Worm (Caenorhabditis elegans) whole organism, mixed stage, embryonic: Measurements from ENCODE around the gene hpo-8.

Source experiments
- M03D4.4 ChIP-seq: sonication (generic microtip); optimal IDR thresholded peaks from 2 replicates; lab custom pipeline; 2017; ENCODE audit warnings: mild to moderate bottlenecking, missing genetic modification characterization, missing compliant biosample characterization
- bed-3 ChIP-seq: fragments of 200-800 bp; sonication (Bioruptor generic); optimal IDR thresholded peaks from 3 replicates; lab custom pipeline; 2018; ENCODE audit warnings: mild to moderate bottlenecking, missing genetic modification characterization, moderate library complexity, missing compliant biosample characterization
- blmp-1 ChIP-seq: fragments of 150-350 bp; optimal IDR thresholded peaks from 2 replicates; lab custom pipeline; 2014; ENCODE audit warnings: missing biosample characterization, missing genetic modification characterization
- ceh-39 ChIP-seq: fragments of 150-350 bp; optimal IDR thresholded peaks from 2 replicates; lab custom pipeline; 2014; ENCODE audit warnings: missing biosample characterization, missing genetic modification characterization
- ceh-43 ChIP-seq: fragments of 200-800 bp; sonication (Bioruptor generic); optimal IDR thresholded peaks from 2 replicates; lab custom pipeline; 2018; ENCODE audit warnings: mild to moderate bottlenecking, missing genetic modification characterization, moderate library complexity, missing compliant biosample characterization
- ceh-83 ChIP-seq: fragments of 200-800 bp; sonication (Bioruptor generic); optimal IDR thresholded peaks from 2 replicates; lab custom pipeline; 2018; ENCODE audit warnings: mild to moderate bottlenecking, missing genetic modification characterization, missing compliant biosample characterization
- ces-1 ChIP-seq: fragments of 150-350 bp; optimal IDR thresholded peaks from 2 replicates; lab custom pipeline; 2014; ENCODE audit warnings: missing biosample characterization, missing genetic modification reagents, missing genetic modification characterization
- cnd-1 ChIP-seq: fragments of 200-800 bp; sonication (Bioruptor generic); optimal IDR thresholded peaks from 2 replicates; lab custom pipeline; 2018; ENCODE audit warnings: mild to moderate bottlenecking, missing genetic modification characterization, missing compliant biosample characterization
- drap-1 ChIP-seq: fragments of 200-800 bp; sonication (Bioruptor generic); optimal IDR thresholded peaks from 3 replicates; lab custom pipeline; 2018; ENCODE audit warnings: mild to moderate bottlenecking, missing genetic modification characterization, missing compliant biosample characterization
- elt-1 ChIP-seq: sonication (generic microtip); optimal IDR thresholded peaks from 2 replicates; lab custom pipeline; 2017; ENCODE audit warnings: missing genetic modification characterization, mild to moderate bottlenecking, missing compliant biosample characterization, antibody characterized with exemption, moderate library complexity, borderline replicate concordance; ENCODE audit not compliant: insufficient read depth
- elt-3 ChIP-seq: fragments of 150-350 bp; optimal IDR thresholded peaks from 2 replicates; lab custom pipeline; 2014; ENCODE audit warnings: missing biosample characterization, missing genetic modification characterization
- flh-1 ChIP-seq: fragments of 200-800 bp; sonication (Bioruptor generic); optimal IDR thresholded peaks from 2 replicates; lab custom pipeline; 2018; ENCODE audit warnings: mild to moderate bottlenecking, missing genetic modification characterization, moderate library complexity, missing compliant biosample characterization
- ham-2 ChIP-seq: fragments of 200-800 bp; sonication (Bioruptor generic); optimal IDR thresholded peaks from 2 replicates; lab custom pipeline; 2018; ENCODE audit warnings: mild to moderate bottlenecking, missing genetic modification characterization, missing compliant biosample characterization
- hlh-1 ChIP-seq: fragments of 150-350 bp; optimal IDR thresholded peaks from 2 replicates; lab custom pipeline; 2014; ENCODE audit warnings: missing biosample characterization, missing genetic modification reagents, missing genetic modification characterization
- lin-13 ChIP-seq: fragments of 150-350 bp; optimal IDR thresholded peaks from 2 replicates; lab custom pipeline; 2014; ENCODE audit warnings: missing biosample characterization, missing genetic modification characterization
- lin-32 ChIP-seq: fragments of 200-800 bp; sonication (Bioruptor generic); optimal IDR thresholded peaks from 2 replicates; lab custom pipeline; 2018; ENCODE audit warnings: mild to moderate bottlenecking, missing genetic modification characterization, missing compliant biosample characterization
- lsy-2 ChIP-seq: fragments of 150-350 bp; optimal IDR thresholded peaks from 2 replicates; lab custom pipeline; 2014; ENCODE audit warnings: missing biosample characterization, missing genetic modification characterization
- mab-5 ChIP-seq: fragments of 150-350 bp; optimal IDR thresholded peaks from 2 replicates; lab custom pipeline; 2014; ENCODE audit warnings: missing biosample characterization, missing genetic modification characterization
- mep-1 ChIP-seq: fragments of 150-350 bp; optimal IDR thresholded peaks from 2 replicates; lab custom pipeline; 2017; ENCODE audit warnings: missing biosample characterization, missing genetic modification reagents, missing genetic modification characterization, inconsistent platforms
- mls-2 ChIP-seq: sonication (generic microtip); optimal IDR thresholded peaks from 2 replicates; lab custom pipeline; 2016; ENCODE audit warnings: mild to moderate bottlenecking, missing genetic modification characterization, moderate library complexity, missing compliant biosample characterization
- nhr-12 ChIP-seq: fragments of 150-350 bp; optimal IDR thresholded peaks from 2 replicates; lab custom pipeline; 2014; ENCODE audit warnings: missing biosample characterization, missing genetic modification characterization
- nhr-2 ChIP-seq: fragments of 150-350 bp; optimal IDR thresholded peaks from 2 replicates; lab custom pipeline; 2014; ENCODE audit warnings: missing biosample characterization, missing genetic modification characterization
- nhr-237 ChIP-seq: fragments of 150-350 bp; optimal IDR thresholded peaks from 2 replicates; lab custom pipeline; 2014; ENCODE audit warnings: missing biosample characterization, missing genetic modification characterization
- nhr-28 ChIP-seq: fragments of 150-350 bp; optimal IDR thresholded peaks from 2 replicates; lab custom pipeline; 2014; ENCODE audit warnings: missing biosample characterization, missing genetic modification characterization
- nhr-76 ChIP-seq: sonication (generic microtip); optimal IDR thresholded peaks from 2 replicates; lab custom pipeline; 2017; ENCODE audit warnings: missing biosample characterization, missing genetic modification characterization
- pha-4 ChIP-seq: fragments of 150-350 bp; optimal IDR thresholded peaks from 2 replicates; lab custom pipeline; 2018; ENCODE audit warnings: missing biosample characterization, missing genetic modification reagents, missing genetic modification characterization
- sem-2 ChIP-seq: fragments of 200-800 bp; sonication (Bioruptor generic); optimal IDR thresholded peaks from 2 replicates; lab custom pipeline; 2018; ENCODE audit warnings: mild to moderate bottlenecking, missing genetic modification characterization, missing compliant biosample characterization
- snpc-4 ChIP-seq: fragments of 150-350 bp; optimal IDR thresholded peaks from 2 replicates; lab custom pipeline; 2014; ENCODE audit warnings: missing biosample characterization, missing genetic modification characterization
- sptf-1 ChIP-seq: sonication (generic microtip); optimal IDR thresholded peaks from 2 replicates; lab custom pipeline; 2017; ENCODE audit warnings: mild to moderate bottlenecking, missing genetic modification characterization, moderate library complexity, missing compliant biosample characterization
- tbx-8 ChIP-seq: fragments of 200-800 bp; sonication (Bioruptor generic); optimal IDR thresholded peaks from 2 replicates; lab custom pipeline; 2018; ENCODE audit warnings: mild to moderate bottlenecking, missing genetic modification characterization, moderate library complexity, missing compliant biosample characterization
- unc-120 ChIP-seq: sonication (generic microtip); optimal IDR thresholded peaks from 2 replicates; lab custom pipeline; 2017; ENCODE audit warnings: missing genetic modification characterization, missing compliant biosample characterization; ENCODE audit not compliant: poor library complexity, severe bottlenecking
- unc-39 ChIP-seq: fragments of 150-350 bp; optimal IDR thresholded peaks from 2 replicates; lab custom pipeline; 2014; ENCODE audit warnings: missing biosample characterization, missing genetic modification characterization
- unc-62 ChIP-seq: fragments of 150-350 bp; optimal IDR thresholded peaks from 2 replicates; lab custom pipeline; 2014; ENCODE audit warnings: missing biosample characterization, missing genetic modification reagents, missing genetic modification characterization
- zip-8 ChIP-seq: fragments of 150-350 bp; optimal IDR thresholded peaks from 2 replicates; lab custom pipeline; 2014; ENCODE audit warnings: missing biosample characterization, missing genetic modification characterization
- ztf-11 ChIP-seq: fragments of 150-350 bp; optimal IDR thresholded peaks from 2 replicates; lab custom pipeline; 2014; ENCODE audit warnings: missing biosample characterization, missing genetic modification characterization

The hpo-8 gene

ce11 chrV:6879490-6879889 is 40.4 kb downstream of the hpo-8 start:
- TF ChIP-seq mls-2 (tag; lab: Kevin White, UChicago) (peak; percentile 86), bed-3 (no peak), sem-2 (GFP tag; lab: Kevin White, UChicago) (no peak), unc-120 (tag; lab: Kevin White, UChicago) (peak; percentile 90), nhr-12 (tag; lab: Kevin White, UChicago) (no peak), nhr-28 (tag; lab: Kevin White, UChicago) (no peak), ztf-11 (tag; lab: Kevin White, UChicago) (peak; percentile 15), tbx-8 (GFP tag; lab: Kevin White, UChicago) (no peak), pha-4 (tag; lab: Kevin White, UChicago) (peak; percentile 69), mep-1 (peak; percentile 62), snpc-4 (no peak), lin-32 (peak; percentile 22), ces-1 (GFP tag; lab: Kevin White, UChicago) (peak; percentile 52), nhr-237 (peak; percentile 43), mab-5 (tag; lab: Kevin White, UChicago) (no peak), elt-3 (tag; lab: Kevin White, UChicago) (no peak), unc-39 (tag; lab: Kevin White, UChicago) (peak; percentile 65), elt-1 (tag; lab: Kevin White, UChicago) (no peak), sptf-1 (tag; lab: Kevin White, UChicago) (peak; percentile 69), lin-13 (tag; lab: Kevin White, UChicago) (peak; percentile 20), ceh-39 (tag; lab: Kevin White, UChicago) (peak; percentile 34), ceh-43 (GFP tag; lab: Kevin White, UChicago) (peak; percentile 33), ceh-83 (peak; percentile 53), ham-2 (GFP tag; lab: Kevin White, UChicago) (peak; percentile 80), nhr-2 (tag; lab: Kevin White, UChicago) (peak; percentile 78), blmp-1 (tag; lab: Kevin White, UChicago) (no peak), nhr-76 (no peak), drap-1 (peak; percentile 76), flh-1 (GFP tag; lab: Kevin White, UChicago) (no peak), unc-62 (GFP tag; lab: Kevin White, UChicago) (peak; percentile 80), zip-8 (no peak), cnd-1 (tag; lab: Kevin White, UChicago) (peak; percentile 70), lsy-2 (tag; lab: Kevin White, UChicago) (peak; percentile 55), M03D4.4 (tag; lab: Kevin White, UChicago) (peak; percentile 33), hlh-1 (tag; lab: Kevin White, UChicago) (peak; percentile 61)

DNA sequence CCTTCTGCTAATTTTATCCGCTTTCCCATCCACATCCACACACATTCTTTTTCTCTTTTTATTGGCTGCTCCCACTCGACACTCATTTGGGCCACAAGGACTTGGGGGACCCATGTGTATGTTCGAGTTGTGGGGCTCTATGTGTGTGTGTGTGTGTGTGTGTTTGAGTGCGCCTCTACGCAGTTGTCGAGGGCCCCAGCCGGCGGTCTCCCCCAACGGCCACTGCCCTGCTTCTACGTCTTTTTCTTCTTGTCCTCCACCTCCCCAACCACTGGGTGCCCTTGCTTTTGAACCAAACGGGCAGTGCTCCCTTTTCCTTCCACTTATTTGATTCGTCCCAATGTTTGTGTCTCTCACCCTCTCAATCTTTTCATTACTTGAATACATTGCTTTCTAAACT is 41.5 kb downstream of the hpo-8 start:
- peak; percentile 78 for TF ChIP-seq mls-2 (tag; lab: Kevin White, UChicago)
- peak; percentile 20 for TF ChIP-seq cnd-1 (tag; lab: Kevin White, UChicago)
- peak; percentile 35 for TF ChIP-seq unc-120 (tag; lab: Kevin White, UChicago)
- TF ChIP-seq sptf-1 (tag; lab: Kevin White, UChicago) = peak; percentile 49
- no peak for TF ChIP-seq blmp-1 (tag; lab: Kevin White, UChicago)
- no peak for TF ChIP-seq nhr-76
- peak; percentile 30 for TF ChIP-seq M03D4.4 (tag; lab: Kevin White, UChicago)
- peak; percentile 57 for TF ChIP-seq ces-1 (GFP tag; lab: Kevin White, UChicago)
- TF ChIP-seq pha-4 (tag; lab: Kevin White, UChicago) = no peak
- TF ChIP-seq drap-1 = peak; percentile 33

DNA sequence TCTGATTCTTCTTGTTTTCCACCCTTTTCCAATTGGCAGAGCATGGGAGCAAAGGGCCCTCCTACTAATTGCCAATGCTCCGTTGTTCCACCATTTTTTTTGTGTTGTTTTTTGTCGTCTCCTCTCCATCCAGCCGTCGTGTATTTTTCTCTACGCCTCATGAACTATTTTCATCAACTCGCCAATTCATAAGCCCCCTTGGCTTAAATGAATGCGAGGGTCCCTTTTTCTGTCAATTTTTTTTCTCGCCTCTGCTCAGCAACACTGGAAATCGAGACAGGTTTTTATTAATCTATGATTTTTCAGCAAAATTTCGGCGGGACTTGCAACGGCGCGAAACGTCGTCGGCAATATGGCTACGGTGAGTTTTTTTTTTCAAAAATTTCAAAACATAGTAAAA is 41.9 kb downstream of the hpo-8 start, which contains the start of gene unc-70:
Gene unc-70 (plus strand): TSS at position 301 of the 400 bp plus-strand sequence.
- TF ChIP-seq lsy-2 (tag; lab: Kevin White, UChicago) = no peak
- TF ChIP-seq M03D4.4 (tag; lab: Kevin White, UChicago) = no peak
- TF ChIP-seq sem-2 (GFP tag; lab: Kevin White, UChicago) = no peak
- no peak for TF ChIP-seq drap-1
- TF ChIP-seq ceh-43 (GFP tag; lab: Kevin White, UChicago) = no peak
- TF ChIP-seq nhr-76 = no peak
- no peak for TF ChIP-seq lin-32
- no peak for TF ChIP-seq mep-1
- no peak for TF ChIP-seq ztf-11 (tag; lab: Kevin White, UChicago)
- no peak for TF ChIP-seq ces-1 (GFP tag; lab: Kevin White, UChicago)
- TF ChIP-seq unc-120 (tag; lab: Kevin White, UChicago) = no peak
